Fruit fly (Drosophila melanogaster): Measurements from ENCODE around the gene CG34169.

The CG34169 gene

dm6 chr2L:17173181-17173580 lies at the start of gene CG34169:
CG34169 (plus strand) TSS chr2L:17173481.
- TF ChIP-seq CG17801 (GFP tag; optimal IDR thresholded peaks at IDR 0.05; ENCODE audit: partially characterized antibody), result no peak

DNA sequence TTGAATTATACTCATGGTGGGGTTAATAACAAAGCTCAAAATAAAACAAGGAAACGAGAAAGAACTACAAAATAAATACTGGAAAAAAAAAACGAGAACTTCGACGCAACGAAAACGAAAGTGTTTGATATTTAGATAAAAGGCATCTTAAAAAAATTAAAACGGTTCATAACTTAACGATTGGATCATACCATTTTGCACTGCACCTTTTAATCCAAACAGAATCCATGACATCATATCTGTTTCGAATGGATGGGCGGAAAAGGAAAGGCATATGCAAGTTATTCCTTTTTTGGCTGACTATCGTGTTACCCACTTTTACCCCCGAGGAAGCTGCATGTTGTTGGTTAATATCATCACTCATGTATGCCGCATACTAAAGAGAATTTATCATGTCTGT lies 47.4 kb upstream of the CG34169 start, which contains the start of gene CG31784:
Gene CG31784 (minus strand): TSS at position 101 of the 400 bp plus-strand sequence.
- no peak for TF ChIP-seq CG17801 (GFP tag; optimal IDR thresholded peaks at IDR 0.05; ENCODE audit: partially characterized antibody)

DNA sequence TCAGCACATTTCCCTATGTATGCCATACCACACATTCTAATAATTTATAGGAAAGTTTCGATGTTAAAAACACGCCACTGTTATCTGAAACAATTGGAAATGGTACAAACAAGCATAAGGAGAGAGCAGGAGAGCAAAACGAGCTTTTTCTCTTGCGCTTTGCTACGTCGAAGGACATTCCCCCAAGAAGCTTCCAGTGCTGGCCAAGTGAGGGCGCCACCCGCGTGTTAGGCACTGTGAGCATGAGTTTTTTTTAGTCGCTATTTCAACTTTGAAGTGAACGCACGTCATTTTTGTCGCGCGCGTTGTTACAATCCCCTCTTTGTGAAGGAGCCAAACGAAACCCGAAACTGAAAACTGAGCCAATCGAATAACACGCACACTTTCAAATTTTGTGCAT lies 42.5 kb upstream of the CG34169 start, which contains the start of the genes CG34106 and beat-IIIa:
Gene CG34106 (plus strand): TSS at position 230 of the 400 bp plus-strand sequence.
Gene beat-IIIa (plus strand): TSS at position 230 of the 400 bp plus-strand sequence.
- TF ChIP-seq CG17801 (GFP tag; optimal IDR thresholded peaks at IDR 0.05; ENCODE audit: partially characterized antibody), result no peak

DNA sequence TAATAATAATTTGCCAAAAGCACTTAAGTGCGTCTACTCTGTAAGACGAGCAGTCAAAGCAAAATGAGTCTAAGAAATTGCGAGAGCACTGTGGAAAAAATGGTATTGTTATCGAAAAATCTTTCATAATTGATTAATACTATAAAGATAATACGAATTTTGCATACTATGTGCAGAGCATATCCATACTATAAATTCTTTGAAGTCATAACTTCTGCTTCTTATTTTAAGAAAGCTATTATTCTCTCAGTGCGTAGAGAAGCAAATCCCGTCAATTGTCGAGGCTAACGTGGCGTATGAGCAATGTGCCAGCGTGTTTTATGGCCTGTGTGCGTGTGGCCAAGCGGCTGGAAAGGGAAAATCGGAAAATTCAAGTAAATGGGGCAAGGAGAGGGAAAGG lies 13.6 kb upstream of the CG34169 start:
- TF ChIP-seq CG17801 (GFP tag; optimal IDR thresholded peaks at IDR 0.05; ENCODE audit: partially characterized antibody), result no peak

DNA sequence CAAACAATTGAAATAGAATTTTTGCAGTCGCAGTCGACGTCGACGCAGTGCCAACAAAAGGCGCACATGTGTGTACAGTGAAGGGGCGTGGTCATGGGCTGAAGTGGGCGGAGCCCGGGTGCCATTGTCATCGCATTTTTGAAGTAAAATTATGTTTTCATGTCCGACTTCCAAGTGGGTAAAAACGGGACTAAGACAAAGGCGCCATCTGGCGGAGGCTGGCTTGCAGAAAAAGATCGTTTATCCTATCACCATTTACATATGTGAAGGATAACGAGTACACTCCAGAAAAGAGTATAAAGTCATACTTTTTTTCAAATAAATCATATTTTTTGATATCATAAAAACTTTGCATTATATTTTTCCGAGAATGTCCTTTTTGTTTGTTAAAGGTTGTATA lies 9.9 kb upstream of the CG34169 start:
- TF ChIP-seq CG17801 (GFP tag; optimal IDR thresholded peaks at IDR 0.05; ENCODE audit: partially characterized antibody), result no peak

DNA sequence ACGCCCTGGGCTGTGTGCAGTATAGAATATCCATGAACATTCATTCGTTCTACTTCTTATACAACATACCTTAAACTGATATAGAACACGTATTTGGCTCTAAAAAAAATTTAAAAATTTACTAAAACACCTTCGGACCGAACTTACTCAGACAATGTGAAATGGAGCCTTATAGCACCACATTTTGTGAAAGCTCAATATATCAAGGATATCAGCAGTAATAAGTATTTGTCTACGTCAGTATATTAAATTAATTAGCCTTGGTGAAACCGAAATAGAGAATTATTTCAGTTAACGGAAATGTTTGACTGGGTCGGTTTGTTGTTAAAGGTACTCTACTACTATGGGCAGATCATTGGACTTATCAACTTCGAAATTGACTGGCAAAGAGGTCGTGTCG lies 3.0 kb downstream of the CG34169 start, which contains the start of gene Gr36a:
Gene Gr36a (plus strand): TSS at position 301 of the 400 bp plus-strand sequence.
- no peak for TF ChIP-seq CG17801 (GFP tag; optimal IDR thresholded peaks at IDR 0.05; ENCODE audit: partially characterized antibody)

dm6 chr2L:17178472-17178871 lies 5.2 kb downstream of the CG34169 start, which contains the start of gene Gr36b:
Gr36b (plus strand) TSS chr2L:17178772.
- no peak for TF ChIP-seq CG17801 (GFP tag; optimal IDR thresholded peaks at IDR 0.05; ENCODE audit: partially characterized antibody)

- TF ChIP-seq CG17801 (GFP tag; optimal IDR thresholded peaks at IDR 0.05; ENCODE audit: partially characterized antibody), result no peak
These were observed 6.8 kb downstream of the CG34169 start, which contains the start of gene Gr36c for dm6 chr2L:17180038-17180437. Gr36c (plus strand) TSS chr2L:17180338.

dm6 chr2L:17181638-17182037 lies 8.4 kb downstream of the CG34169 start, which contains the start of gene Grl36a:
Grl36a (plus strand) TSS chr2L:17181938.
- no peak for TF ChIP-seq CG17801 (GFP tag; optimal IDR thresholded peaks at IDR 0.05; ENCODE audit: partially characterized antibody)

- TF ChIP-seq CG17801 (GFP tag; optimal IDR thresholded peaks at IDR 0.05; ENCODE audit: partially characterized antibody), result no peak
These were observed 21.9 kb downstream of the CG34169 start for dm6 chr2L:17195197-17195596.

DNA sequence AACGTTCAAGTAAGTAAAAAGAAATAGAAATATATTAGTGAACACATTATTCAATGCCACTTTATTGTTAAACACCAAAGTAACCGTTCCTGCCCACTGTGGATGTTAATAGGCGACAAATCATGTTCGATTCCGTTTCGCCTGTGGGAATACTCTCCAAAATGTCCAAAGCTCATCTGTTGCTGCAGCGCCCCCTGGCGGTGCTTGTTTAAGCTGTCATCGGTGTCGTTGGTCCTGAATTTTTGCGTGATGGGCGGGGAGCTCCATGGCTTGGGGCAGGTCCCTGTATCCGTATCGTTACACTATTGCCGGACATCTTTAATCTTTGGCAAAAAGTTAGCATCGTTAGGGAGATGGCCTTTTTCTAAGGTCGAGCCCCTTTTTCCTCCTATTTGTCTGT lies 28.5 kb downstream of the CG34169 start:
- TF ChIP-seq CG17801 (GFP tag; optimal IDR thresholded peaks at IDR 0.05; ENCODE audit: partially characterized antibody), result no peak

- no peak for TF ChIP-seq CG17801 (GFP tag; optimal IDR thresholded peaks at IDR 0.05; ENCODE audit: partially characterized antibody)
These were observed 30.6 kb downstream of the CG34169 start for dm6 chr2L:17203833-17204232.

DNA sequence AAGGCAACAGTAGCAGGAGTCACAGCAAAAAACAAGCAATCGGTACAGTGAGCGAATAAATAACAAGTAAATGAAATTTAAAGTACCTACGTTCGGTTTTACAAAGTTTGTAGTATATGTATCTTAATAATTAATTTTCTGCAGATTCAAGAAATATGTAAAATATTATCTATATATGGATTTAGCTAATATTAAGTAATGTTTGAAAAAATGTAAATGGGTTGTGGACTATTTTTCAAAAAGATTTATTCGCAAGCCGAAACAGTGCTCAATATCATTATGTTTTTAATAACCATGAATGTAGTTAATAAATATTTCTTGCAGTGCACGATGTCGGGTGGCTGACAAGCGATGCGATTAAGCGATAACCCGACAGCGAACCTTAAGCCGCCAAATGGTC lies 33.8 kb downstream of the CG34169 start:
- TF ChIP-seq CG17801 (GFP tag; optimal IDR thresholded peaks at IDR 0.05; ENCODE audit: partially characterized antibody), result no peak

dm6 chr2L:17216847-17217246 lies 43.6 kb downstream of the CG34169 start:
- no peak for TF ChIP-seq CG17801 (GFP tag; optimal IDR thresholded peaks at IDR 0.05; ENCODE audit: partially characterized antibody)

- TF ChIP-seq CG17801 (GFP tag; optimal IDR thresholded peaks at IDR 0.05; ENCODE audit: partially characterized antibody), result no peak
These were observed 48.2 kb downstream of the CG34169 start for dm6 chr2L:17221462-17221861.

- no peak for TF ChIP-seq CG17801 (GFP tag; optimal IDR thresholded peaks at IDR 0.05; ENCODE audit: partially characterized antibody)
These were observed 48.9 kb downstream of the CG34169 start for dm6 chr2L:17222176-17222575.

DNA sequence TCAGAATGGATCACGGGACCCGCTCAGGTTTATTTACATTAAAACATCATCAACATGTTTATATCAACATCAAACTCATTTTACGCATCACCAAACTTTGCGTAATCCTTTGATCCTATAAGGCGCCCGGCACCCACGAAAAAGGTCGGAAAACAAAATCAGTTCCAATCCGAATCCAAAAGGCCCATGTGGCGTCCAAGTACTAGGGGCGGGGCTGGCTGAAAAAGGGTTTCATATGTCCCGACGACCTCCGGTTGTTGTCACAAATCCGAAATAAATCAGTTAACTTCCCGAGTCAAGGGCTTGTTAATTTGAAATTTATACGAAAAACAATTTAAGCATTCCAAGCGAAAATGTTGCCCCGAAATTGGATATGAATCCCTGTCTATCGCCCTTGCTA lies 50.2 kb downstream of the CG34169 start:
- no peak for TF ChIP-seq CG17801 (GFP tag; optimal IDR thresholded peaks at IDR 0.05; ENCODE audit: partially characterized antibody)

Data from ovary, adult (tissue).